Worm (Caenorhabditis elegans) whole organism, L1 larva: ENCODE results near the gene msd-4.

Experiments
- aly-2 ChIP-seq: fragments of 150-350 bp; optimal IDR thresholded peaks from 2 replicates; lab custom pipeline; 2014; ENCODE audit warnings: missing biosample characterization, missing genetic modification characterization
- ama-1 ChIP-seq: fragments of 150-350 bp; optimal IDR thresholded peaks from 2 replicates; lab custom pipeline; 2014
- ceh-82 ChIP-seq, 3 experiments: fragments of 150-350 bp in 1 of 3; sonication (generic microtip) in 2 of 3; optimal IDR thresholded peaks; 2 replicates each; lab custom pipeline; 2014 to 2017; ENCODE audit warnings: missing biosample characterization in 3 of 3, missing genetic modification characterization in 3 of 3
- dpl-1 ChIP-seq, 3 experiments: fragments of 150-350 bp in 2 of 3; sonication (generic microtip) in 1 of 3; optimal IDR thresholded peaks; 2 replicates each; lab custom pipeline; 2014 to 2017; ENCODE audit warnings: missing biosample characterization in 3 of 3, missing genetic modification characterization in 3 of 3, missing genetic modification reagents in 3 of 3
- elt-3 ChIP-seq, 6 experiments: fragments of 150-350 bp in 1 of 6; sonication (generic microtip); optimal IDR thresholded peaks; 2 replicates each; lab custom pipeline; 2017 to 2018; ENCODE audit warnings: missing biosample characterization in 6 of 6, missing genetic modification characterization in 6 of 6, inconsistent platforms in 1 of 6
- nhr-85 ChIP-seq: sonication (generic microtip); peaks from one replicate; lab custom pipeline; 2016; ENCODE audit warnings: missing genetic modification characterization, inconsistent platforms, missing compliant biosample characterization
- skn-1 ChIP-seq: fragments of 150-350 bp; optimal IDR thresholded peaks from 2 replicates; lab custom pipeline; 2014; ENCODE audit warnings: missing biosample characterization, missing genetic modification characterization
- snu-23 ChIP-seq: sonication (generic microtip); optimal IDR thresholded peaks from 2 replicates; lab custom pipeline; 2016; ENCODE audit warnings: missing genetic modification characterization, missing compliant biosample characterization
- sptf-1 ChIP-seq: fragments of 150-350 bp; optimal IDR thresholded peaks from 2 replicates; lab custom pipeline; 2014; ENCODE audit warnings: missing biosample characterization, missing genetic modification characterization

ce11 chrIII:4844327-4844726 lies 24.2 kb downstream of the msd-4 start, which contains the start of the genes clec-157 and fkh-5:
- TF ChIP-seq ceh-82 (tag; optimal IDR thresholded peaks at IDR 0.05; lab: Kevin White, UChicago) (no peak), skn-1 (tag; lab: Kevin White, UChicago) (no peak), sptf-1 (tag; lab: Kevin White, UChicago) (no peak), dpl-1 (GFP tag; optimal IDR thresholded peaks at IDR 0.05; lab: Kevin White, UChicago) (no peak), aly-2 (tag; lab: Kevin White, UChicago) (no peak), snu-23 (GFP tag; lab: Kevin White, UChicago) (no peak), elt-3 (tag; optimal IDR thresholded peaks at IDR 0.05; lab: Kevin White, UChicago) (no peak), ama-1 (lab: Kevin White, UChicago) (no peak), nhr-85 (tag; lab: Kevin White, UChicago) (no peak)
